Worm (Caenorhabditis elegans): Measurements from ENCODE around the gene pinn-1.

Gene pinn-1

DNA sequence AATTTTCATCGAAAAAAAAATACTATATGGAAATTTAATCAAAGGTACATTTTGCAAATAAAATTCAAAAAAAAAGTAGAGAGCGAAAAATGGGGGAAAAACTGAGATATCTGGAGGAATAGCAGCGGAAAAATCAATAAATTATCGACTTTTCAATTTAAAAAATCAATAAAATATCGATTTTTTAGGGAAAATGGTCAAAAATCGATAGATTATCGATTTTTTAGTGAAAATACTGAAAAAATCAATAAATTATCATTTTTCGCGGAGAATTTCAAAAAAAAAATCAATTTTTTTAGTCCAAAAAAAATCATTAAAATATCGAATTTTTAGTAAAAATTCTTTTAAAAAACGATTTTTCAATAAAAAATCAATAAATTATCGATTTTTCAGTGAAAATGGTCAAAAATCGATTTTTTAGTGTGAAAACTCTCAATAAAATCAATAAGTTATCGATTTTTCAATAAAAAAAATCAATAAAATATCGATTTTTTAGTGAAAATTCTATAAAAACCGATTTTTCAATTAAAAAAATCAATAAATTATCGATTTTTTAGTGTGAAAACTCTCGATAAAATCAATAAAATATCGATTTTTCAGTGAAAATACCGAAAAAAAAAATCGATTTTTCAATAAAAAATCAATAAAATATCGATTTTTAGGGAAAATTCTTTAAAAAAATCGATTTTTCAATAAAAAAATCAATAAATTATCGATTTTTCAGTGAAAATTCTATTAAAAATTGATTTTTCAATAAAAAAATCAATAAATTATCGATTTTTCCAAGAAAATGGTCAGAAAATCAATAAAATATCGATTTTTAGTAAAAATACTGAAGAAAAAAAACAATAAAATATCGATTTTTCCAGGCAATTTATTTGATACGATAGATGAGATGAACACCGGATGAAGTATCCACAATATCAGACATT is 3.0 kb downstream of the pinn-1 start:
- TF ChIP-seq drap-1 (GFP tag; optimal IDR thresholded peaks at IDR 0.05) (no peak), nhr-237 (tag; optimal IDR thresholded peaks at IDR 0.05) (no peak), unc-62 (GFP tag; optimal IDR thresholded peaks at IDR 0.05) (no peak), unc-120 (tag; optimal IDR thresholded peaks at IDR 0.05; ENCODE audit: poor library complexity, severe bottlenecking) (no peak), nhr-2 (tag; optimal IDR thresholded peaks at IDR 0.05) (no peak), mls-2 (tag; optimal IDR thresholded peaks at IDR 0.05) (no peak), flh-1 (GFP tag; optimal IDR thresholded peaks at IDR 0.05) (no peak), unc-39 (tag; optimal IDR thresholded peaks at IDR 0.05) (no peak), sem-2 (GFP tag; optimal IDR thresholded peaks at IDR 0.05) (no peak), ham-2 (GFP tag; optimal IDR thresholded peaks at IDR 0.05) (no peak), nhr-28 (tag; optimal IDR thresholded peaks at IDR 0.05) (no peak), cnd-1 (tag; optimal IDR thresholded peaks at IDR 0.05) (no peak)

DNA sequence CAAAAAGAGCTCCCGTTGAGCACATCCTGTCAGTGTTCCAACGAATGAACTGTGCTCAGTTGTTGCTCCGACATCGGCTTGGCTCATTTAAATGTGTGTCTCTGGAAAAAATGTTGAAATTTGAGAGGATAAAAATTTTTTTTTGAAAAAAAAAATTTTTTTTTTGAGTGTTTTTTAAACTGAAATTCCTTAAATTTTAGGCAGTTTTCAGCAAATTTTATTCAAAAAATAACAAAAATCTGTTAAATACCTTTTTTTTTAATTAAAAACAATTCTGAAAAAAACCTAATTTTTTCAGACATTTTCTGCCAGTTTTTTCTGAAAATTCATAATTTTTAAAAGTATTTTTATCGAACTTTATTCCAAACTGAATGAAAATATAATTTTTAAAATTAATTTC is 4.0 kb downstream of the pinn-1 start, which contains the start of gene pigw-1:
pigw-1 (minus strand) TSS at position 101 of the 400 bp plus-strand sequence.
- TF ChIP-seq zip-8 (tag; optimal IDR thresholded peaks at IDR 0.05) (no peak), mls-2 (tag; optimal IDR thresholded peaks at IDR 0.05) (no peak), ceh-39 (tag; optimal IDR thresholded peaks at IDR 0.05) (no peak), snpc-4 (tag; optimal IDR thresholded peaks at IDR 0.05) (no peak), blmp-1 (tag; optimal IDR thresholded peaks at IDR 0.05) (no peak), ces-1 (GFP tag; optimal IDR thresholded peaks at IDR 0.05) (no peak), bed-3 (GFP tag; optimal IDR thresholded peaks at IDR 0.05) (no peak), cnd-1 (tag; optimal IDR thresholded peaks at IDR 0.05) (no peak), M03D4.4 (tag; optimal IDR thresholded peaks at IDR 0.05) (no peak), ztf-11 (tag; optimal IDR thresholded peaks at IDR 0.05) (no peak), sem-2 (GFP tag; optimal IDR thresholded peaks at IDR 0.05) (no peak), ham-2 (GFP tag; optimal IDR thresholded peaks at IDR 0.05) (no peak)

DNA sequence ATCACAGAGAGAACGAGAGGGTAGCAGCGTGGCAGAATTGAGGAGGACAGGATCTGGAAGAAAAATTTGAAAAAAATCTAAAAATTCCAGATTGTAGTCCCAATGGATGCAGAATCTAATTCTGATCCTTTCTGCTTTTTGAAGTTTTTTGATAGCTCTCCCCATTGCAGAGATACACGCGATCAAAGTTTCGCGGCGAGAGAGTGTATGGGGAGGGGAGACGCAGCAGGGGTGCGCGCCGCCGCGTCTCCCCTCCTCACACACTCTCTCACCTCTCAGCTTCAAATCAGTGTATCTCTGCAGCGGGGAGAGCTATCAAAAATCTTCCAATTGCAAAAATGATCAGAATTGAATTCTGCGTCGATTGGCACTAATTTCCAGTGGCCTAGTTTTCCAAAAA is 7.7 kb downstream of the pinn-1 start:
- no peak for TF ChIP-seq cnd-1 (tag; optimal IDR thresholded peaks at IDR 0.05)

DNA sequence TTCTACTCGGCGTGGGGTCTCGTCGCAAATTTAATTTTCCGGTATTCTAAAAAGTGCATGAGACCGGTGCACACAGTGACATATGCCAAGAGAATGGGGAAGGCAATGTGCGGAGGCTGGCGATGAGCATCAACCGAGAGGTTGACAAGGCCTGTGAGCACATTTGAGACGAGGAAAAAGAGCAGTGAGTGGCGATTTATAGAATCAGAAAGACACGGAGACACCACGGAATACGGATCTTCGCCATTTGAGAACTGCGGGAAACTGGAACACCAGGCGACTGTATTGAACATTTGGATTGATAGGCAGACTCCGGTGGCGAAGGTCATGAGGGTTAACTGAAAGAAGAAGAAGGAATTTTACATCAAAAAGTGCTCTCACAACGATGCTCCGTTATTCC is 9.9 kb downstream of the pinn-1 start:
- TF ChIP-seq nhr-237 (tag; optimal IDR thresholded peaks at IDR 0.05), result no peak
- TF ChIP-seq mab-5 (tag; optimal IDR thresholded peaks at IDR 0.05), result no peak
- TF ChIP-seq snpc-4 (tag; optimal IDR thresholded peaks at IDR 0.05), result no peak
- TF ChIP-seq lsy-2 (tag; optimal IDR thresholded peaks at IDR 0.05), result no peak
- no peak for TF ChIP-seq mls-2 (tag; optimal IDR thresholded peaks at IDR 0.05)
- no peak for TF ChIP-seq ceh-83 (GFP tag; optimal IDR thresholded peaks at IDR 0.05)
- TF ChIP-seq lin-32 (GFP tag; optimal IDR thresholded peaks at IDR 0.05), result no peak
- TF ChIP-seq hlh-1 (tag; optimal IDR thresholded peaks at IDR 0.05), result no peak
- no peak for TF ChIP-seq nhr-76 (tag; optimal IDR thresholded peaks at IDR 0.05)
- TF ChIP-seq unc-62 (GFP tag; optimal IDR thresholded peaks at IDR 0.05), result no peak
- TF ChIP-seq sem-2 (GFP tag; optimal IDR thresholded peaks at IDR 0.05), result no peak
- no peak for TF ChIP-seq mep-1 (tag; optimal IDR thresholded peaks at IDR 0.05)

DNA sequence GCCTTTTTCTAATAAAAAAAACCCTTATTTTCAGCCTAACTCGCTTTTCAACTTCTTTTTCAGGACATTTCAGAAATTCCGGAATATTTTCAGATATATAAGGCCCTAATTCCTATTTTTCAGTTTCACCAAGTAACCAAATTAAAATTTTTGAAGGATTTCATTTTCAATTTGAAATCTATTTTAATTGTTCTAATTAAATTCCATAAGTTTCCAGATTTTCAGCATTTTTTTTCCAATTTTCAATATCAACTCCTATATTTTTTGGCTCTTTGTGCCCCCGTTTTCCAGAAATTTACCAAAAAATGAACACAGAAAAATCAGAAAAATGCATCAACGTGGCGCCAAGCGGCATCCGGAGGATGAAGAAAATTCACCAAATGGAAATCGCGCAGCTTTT is 14.0 kb downstream of the pinn-1 start, which contains the start of gene Y110A2AL.1:
Y110A2AL.1 (plus strand) TSS at position 301 of the 400 bp plus-strand sequence.
- TF ChIP-seq sem-2 (GFP tag; optimal IDR thresholded peaks at IDR 0.05) (no peak), lin-13 (tag; optimal IDR thresholded peaks at IDR 0.05) (no peak), mab-5 (tag; optimal IDR thresholded peaks at IDR 0.05) (no peak), M03D4.4 (tag; optimal IDR thresholded peaks at IDR 0.05) (no peak), drap-1 (GFP tag; optimal IDR thresholded peaks at IDR 0.05) (no peak), nhr-237 (tag; optimal IDR thresholded peaks at IDR 0.05) (no peak), pha-4 (tag; optimal IDR thresholded peaks at IDR 0.05) (no peak), lin-32 (GFP tag; optimal IDR thresholded peaks at IDR 0.05) (no peak), ceh-83 (GFP tag; optimal IDR thresholded peaks at IDR 0.05) (no peak), zip-8 (tag; optimal IDR thresholded peaks at IDR 0.05) (no peak), sptf-1 (tag; optimal IDR thresholded peaks at IDR 0.05) (no peak), ztf-11 (tag; optimal IDR thresholded peaks at IDR 0.05) (no peak), bed-3 (GFP tag; optimal IDR thresholded peaks at IDR 0.05) (no peak), snpc-4 (tag; optimal IDR thresholded peaks at IDR 0.05) (no peak), lsy-2 (tag; optimal IDR thresholded peaks at IDR 0.05) (no peak)

Measured in whole organism, mixed stage, embryonic.